Fruit fly (Drosophila melanogaster): Measurements from ENCODE around the gene CG9663.

The CG9663 gene

DNA sequence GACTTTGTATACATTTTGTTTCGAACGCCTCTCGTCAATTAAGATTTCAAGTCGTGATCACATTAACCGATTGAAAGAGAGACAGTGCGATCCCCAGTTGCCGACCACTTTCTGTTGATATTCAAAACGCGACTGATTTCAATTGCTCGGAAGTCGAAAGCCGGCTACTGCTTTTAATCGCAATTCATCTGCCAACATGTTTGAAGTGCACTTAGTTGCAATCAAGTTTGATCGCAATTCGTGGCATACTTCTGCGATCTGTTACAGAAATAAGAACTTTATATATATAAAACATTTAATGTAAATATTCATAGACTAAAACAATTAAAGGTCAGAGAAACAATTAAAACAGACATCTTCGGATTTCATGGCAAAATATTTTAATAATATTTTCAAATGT, 8.4 kb downstream of the CG9663 start, which contains the start of gene CG9664 (continued):
- TF ChIP-seq CG7963 (GFP tag; IDR thresholded peaks at IDR 0.05; ENCODE audit: partially characterized antibody) (no peak), Bdp1 (GFP tag; optimal IDR thresholded peaks at IDR 0.05) (no peak), Scr (GFP tag; IDR thresholded peaks at IDR 0.05; ENCODE audit: partially characterized antibody) (no peak), CG34376 (GFP tag; optimal IDR thresholded peaks at IDR 0.05) (no peak), dan (GFP tag; IDR thresholded peaks at IDR 0.05) (no peak), CG15601 (tag; optimal IDR thresholded peaks at IDR 0.05) (peak; percentile 70), kay (GFP tag; optimal IDR thresholded peaks at IDR 0.05) (no peak), CG12104 (GFP tag; optimal IDR thresholded peaks at IDR 0.05) (no peak), Atf3 (GFP tag; optimal IDR thresholded peaks at IDR 0.05) (no peak), Poxn (GFP tag; IDR thresholded peaks at IDR 0.05) (no peak)

DNA sequence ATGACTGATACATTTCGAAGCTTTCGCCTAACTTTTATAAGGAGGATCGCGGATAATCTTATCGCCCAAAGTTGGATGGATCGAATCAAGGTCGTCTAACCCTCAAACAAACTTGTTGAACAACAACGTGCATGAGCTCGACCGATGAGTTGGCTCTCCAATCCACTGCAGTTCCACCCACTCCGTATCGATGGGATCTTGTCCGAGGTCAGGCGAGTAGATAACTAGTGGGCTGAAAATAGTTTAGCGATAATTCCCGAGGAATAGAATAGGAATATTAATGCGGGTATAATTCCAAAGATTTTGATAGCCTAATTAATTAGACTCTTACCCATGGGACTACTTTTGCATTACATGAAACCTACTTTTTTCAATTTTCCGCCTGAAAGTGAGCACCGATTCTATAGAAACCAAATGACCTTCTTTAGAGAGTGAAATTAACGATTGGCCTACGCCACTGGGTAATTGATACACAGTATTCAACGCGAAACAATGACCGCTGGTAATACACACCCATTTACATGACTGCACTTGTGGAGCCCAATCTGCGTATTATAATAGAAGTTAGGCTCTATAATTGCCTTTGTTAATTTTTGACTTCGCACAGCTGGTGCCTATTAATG, 9.1 kb downstream of the CG9663 start:
- TF ChIP-seq Atf-2 (GFP tag; optimal IDR thresholded peaks at IDR 0.05) = no peak
- no peak for TF ChIP-seq CG7372 (GFP tag; IDR thresholded peaks at IDR 0.05)
- no peak for TF ChIP-seq CG14050 (GFP tag; IDR thresholded peaks at IDR 0.05)
- TF ChIP-seq CG10654 (GFP tag; optimal IDR thresholded peaks at IDR 0.05) = no peak
- TF ChIP-seq al (GFP tag; IDR thresholded peaks at IDR 0.05) = no peak
- TF ChIP-seq CG5953 (GFP tag; IDR thresholded peaks at IDR 0.05) = no peak
- no peak for TF ChIP-seq bowl (GFP tag; IDR thresholded peaks at IDR 0.05)
- no peak for TF ChIP-seq p53 (GFP tag; optimal IDR thresholded peaks at IDR 0.05)
- 0 out of 2 replicates have a peak, but pooled peaks have one; percentile 19 for TF ChIP-seq CG11696 (GFP tag; IDR thresholded peaks at IDR 0.05)
- TF ChIP-seq grn (GFP tag; optimal IDR thresholded peaks at IDR 0.05) = peak; percentile 11
- TF ChIP-seq CG5180 (GFP tag; optimal IDR thresholded peaks at IDR 0.05) = peak; percentile 93
- TF ChIP-seq Drgx (GFP tag; IDR thresholded peaks at IDR 0.05) = no peak
- TF ChIP-seq br (optimal IDR thresholded peaks at IDR 0.05) = no peak
- no peak for TF ChIP-seq sima (GFP tag; optimal IDR thresholded peaks at IDR 0.05)
- TF ChIP-seq NK7.1 (GFP tag; optimal IDR thresholded peaks at IDR 0.05) = no peak
- TF ChIP-seq Ada2b (GFP tag; IDR thresholded peaks at IDR 0.05) = no peak
- TF ChIP-seq zf30C (GFP tag; optimal IDR thresholded peaks at IDR 0.05) = no peak
- TF ChIP-seq CG15073 (GFP tag; optimal IDR thresholded peaks at IDR 0.05) = no peak
- peak in 1 of 2 experiments; percentile 28 for TF ChIP-seq Hr78 (GFP tag; optimal IDR thresholded peaks at IDR 0.05)
- TF ChIP-seq wor (GFP tag; IDR thresholded peaks at IDR 0.05) = no peak
- TF ChIP-seq pzg (GFP tag; optimal IDR thresholded peaks at IDR 0.05) = no peak

DNA sequence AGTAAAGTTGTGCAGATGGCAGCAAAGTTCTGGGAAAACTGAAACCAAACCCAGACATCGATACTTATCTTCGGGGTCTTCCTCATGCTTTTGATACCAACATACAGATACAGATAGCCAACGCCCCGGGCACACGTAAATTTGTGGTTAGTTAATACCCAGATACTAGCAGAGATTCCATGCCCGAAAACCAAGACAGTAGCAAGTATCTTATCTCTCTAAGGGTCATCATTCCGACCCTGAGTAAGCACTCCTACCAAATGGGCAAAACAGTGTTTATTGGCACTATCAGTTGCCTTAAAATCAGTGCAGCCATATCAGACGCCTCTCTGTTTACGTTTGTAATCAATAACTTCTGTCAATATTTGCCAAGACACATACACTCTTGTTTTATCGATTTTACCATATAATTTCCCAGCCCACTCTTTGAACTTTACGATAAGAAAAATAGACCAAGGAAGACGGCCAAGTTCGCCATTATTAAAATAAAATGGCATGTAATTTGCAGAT, 22.4 kb downstream of the CG9663 start, which contains the start of gene OtopLb:
TSS of gene OtopLb (minus strand) at position 51 of the 510 bp plus-strand sequence.
- TF ChIP-seq ab (GFP tag; optimal IDR thresholded peaks at IDR 0.05) = no peak
- no peak for TF ChIP-seq pan (optimal IDR thresholded peaks at IDR 0.05)
- peak in 1 of 2 experiments; percentile 10 for TF ChIP-seq pan (GFP tag; optimal IDR thresholded peaks at IDR 0.05 in 1 of 2, IDR thresholded peaks at IDR 0.05 in 1 of 2)
- TF ChIP-seq Fer3 (tag; optimal IDR thresholded peaks at IDR 0.05) = peak; percentile 34
- peak; percentile 10 for TF ChIP-seq CG15696 (tag; optimal IDR thresholded peaks at IDR 0.05)
- TF ChIP-seq CG5180 (GFP tag; optimal IDR thresholded peaks at IDR 0.05) = peak; percentile 45
- TF ChIP-seq CG8281 (tag; optimal IDR thresholded peaks at IDR 0.05) = peak; percentile 68
- TF ChIP-seq CG6813 (GFP tag; optimal IDR thresholded peaks at IDR 0.05) = peak; percentile 65
- no peak for TF ChIP-seq CG17802 (tag; optimal IDR thresholded peaks at IDR 0.05)
- TF ChIP-seq CG7271 (tag; optimal IDR thresholded peaks at IDR 0.05) = no peak
- TF ChIP-seq MTF-1 (GFP tag; optimal IDR thresholded peaks at IDR 0.05; ENCODE audit: borderline replicate concordance) = peak; percentile 62
- TF ChIP-seq CG3838 (GFP tag; optimal IDR thresholded peaks at IDR 0.05) = no peak
- no peak for TF ChIP-seq Nf-YA (GFP tag; IDR thresholded peaks at IDR 0.05)
- TF ChIP-seq odd (GFP tag; optimal IDR thresholded peaks at IDR 0.05) = peak; percentile 54
- peak; percentile 90 for TF ChIP-seq grn (GFP tag; optimal IDR thresholded peaks at IDR 0.05)
- peak; percentile 71 for TF ChIP-seq CG12071 (GFP tag; optimal IDR thresholded peaks at IDR 0.05)
- TF ChIP-seq CG12769 (tag; optimal IDR thresholded peaks at IDR 0.05) = peak; percentile 33
- TF ChIP-seq BtbVII (GFP tag; optimal IDR thresholded peaks at IDR 0.05) = peak; percentile 73
- TF ChIP-seq wek (GFP tag; optimal IDR thresholded peaks at IDR 0.05) = peak; percentile 57
- TF ChIP-seq CG7786 (GFP tag; optimal IDR thresholded peaks at IDR 0.05) = no peak
